Worm (Caenorhabditis elegans): Measurements from ENCODE around the gene mnm-2.

Gene mnm-2

DNA sequence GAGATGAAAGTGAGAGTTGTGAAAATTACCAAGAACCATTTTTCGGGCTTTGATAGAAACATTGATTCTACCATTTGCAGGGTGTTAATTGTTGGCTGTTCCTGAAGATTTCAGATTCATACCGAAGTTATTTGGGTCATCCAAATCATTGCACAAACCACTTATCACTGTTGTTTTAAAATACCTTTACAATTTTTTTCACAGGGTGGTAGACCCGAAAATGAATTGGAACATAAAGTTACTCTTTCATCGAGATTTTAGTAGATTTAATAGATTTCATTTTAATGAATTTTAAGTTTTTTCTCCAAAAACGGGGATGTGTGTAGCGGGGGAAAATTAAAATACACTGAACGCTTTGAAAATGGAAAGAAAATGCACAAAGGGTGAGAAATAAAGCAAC, 9.3 kb downstream of the mnm-2 start, which contains the start of gene C10A4.7:
TSS of gene C10A4.7 (minus strand) at position 101 of the 400 bp plus-strand sequence.
- TF ChIP-seq ztf-18 (tag; optimal IDR thresholded peaks at IDR 0.05): no peak
- no peak for TF ChIP-seq attf-6 (GFP tag; IDR thresholded peaks at IDR 0.05)
- TF ChIP-seq madf-3 (GFP tag; IDR thresholded peaks at IDR 0.05): no peak
- TF ChIP-seq egl-44 (GFP tag; IDR thresholded peaks at IDR 0.05): no peak
- TF ChIP-seq cebp-2 (GFP tag; IDR thresholded peaks at IDR 0.05): no peak
- no peak for TF ChIP-seq repo-1 (tag; optimal IDR thresholded peaks at IDR 0.05)
- TF ChIP-seq dox-1 (GFP tag; IDR thresholded peaks at IDR 0.05): no peak
- no peak for TF ChIP-seq mxl-1 (tag; optimal IDR thresholded peaks at IDR 0.05)
- TF ChIP-seq pbrm-1 (GFP tag; IDR thresholded peaks at IDR 0.05): no peak
- no peak for TF ChIP-seq ceh-58 (GFP tag; IDR thresholded peaks at IDR 0.05)
- no peak for TF ChIP-seq aptf-3 (GFP tag; IDR thresholded peaks at IDR 0.05)
- TF ChIP-seq B0336.3 (GFP tag; IDR thresholded peaks at IDR 0.05): no peak
- TF ChIP-seq ekl-4 (GFP tag; IDR thresholded peaks at IDR 0.05): no peak
- TF ChIP-seq nfya-2 (GFP tag; IDR thresholded peaks at IDR 0.05): no peak
- TF ChIP-seq xnd-1 (tag; optimal IDR thresholded peaks at IDR 0.05): no peak

DNA sequence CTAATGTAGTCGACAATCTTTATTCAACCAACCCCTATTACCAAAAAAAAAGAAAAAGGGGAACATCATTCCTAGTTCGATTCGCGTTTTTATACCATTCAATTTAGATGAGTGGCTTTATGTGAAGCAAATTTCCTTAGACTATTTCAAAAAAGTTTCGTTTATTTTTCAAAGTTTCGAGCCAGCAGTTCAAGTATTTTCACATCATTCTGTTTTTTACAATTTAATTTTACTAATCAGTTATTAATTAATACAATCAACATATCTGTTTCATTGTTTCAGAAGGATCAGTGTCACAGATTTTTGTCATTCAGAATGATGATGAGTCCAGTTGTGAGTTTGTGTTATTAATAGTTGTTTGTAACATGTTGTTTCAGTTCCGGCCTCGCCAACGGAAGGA, 14.8 kb downstream of the mnm-2 start, which contains the start of gene C10A4.2:
TSS of gene C10A4.2 (plus strand) at position 301 of the 400 bp plus-strand sequence.
- TF ChIP-seq F22D6.2 (tag; optimal IDR thresholded peaks at IDR 0.05) (no peak), die-1 (tag; optimal IDR thresholded peaks at IDR 0.05) (no peak), F23B12.7 (tag; optimal IDR thresholded peaks at IDR 0.05; ENCODE audit: insufficient read depth) (no peak), repo-1 (tag; optimal IDR thresholded peaks at IDR 0.05) (no peak), bed-1 (GFP tag; IDR thresholded peaks at IDR 0.05) (no peak), egl-18 (GFP tag; IDR thresholded peaks at IDR 0.05) (no peak), F57C9.4 (tag; optimal IDR thresholded peaks at IDR 0.05) (no peak), ZK185.1 (tag; optimal IDR thresholded peaks at IDR 0.05; ENCODE audit: poor library complexity, severe bottlenecking) (no peak), F37B4.10 (GFP tag; IDR thresholded peaks at IDR 0.05) (no peak), zfh-2 (GFP tag; conservative IDR thresholded peaks at IDR 0.05) (no peak), pbrm-1 (GFP tag; IDR thresholded peaks at IDR 0.05) (no peak), ceh-79 (tag; optimal IDR thresholded peaks at IDR 0.05) (no peak), F57A8.1 (GFP tag; optimal IDR thresholded peaks at IDR 0.05) (no peak), aptf-3 (GFP tag; IDR thresholded peaks at IDR 0.05) (no peak)

DNA sequence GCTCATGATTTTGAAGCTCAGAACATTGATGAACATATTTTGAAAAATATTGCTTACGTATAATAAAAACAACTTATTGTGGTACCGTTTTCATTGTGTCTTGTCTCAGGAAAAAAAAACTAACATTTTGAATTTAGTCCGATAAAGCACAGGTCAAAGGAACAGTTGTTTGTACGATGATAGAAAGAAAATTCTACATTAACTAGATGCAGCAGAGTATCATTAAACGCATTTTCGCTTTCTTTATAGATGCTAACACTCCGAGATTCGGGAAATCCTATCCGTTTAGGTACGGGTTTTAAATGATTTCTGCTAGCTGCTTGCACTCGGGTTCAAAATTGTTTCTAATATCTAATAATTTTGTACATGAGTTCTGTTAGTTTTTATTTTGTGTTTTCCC, 15.7 kb downstream of the mnm-2 start:
- TF ChIP-seq dpl-1 (GFP tag; optimal IDR thresholded peaks at IDR 0.05) (no peak), die-1 (tag; optimal IDR thresholded peaks at IDR 0.05) (no peak), snpc-1.3 (tag; optimal IDR thresholded peaks at IDR 0.05; ENCODE audit: insufficient read depth) (no peak), bed-1 (GFP tag; IDR thresholded peaks at IDR 0.05) (no peak), gei-17 (GFP tag; optimal IDR thresholded peaks at IDR 0.05) (no peak), zfh-2 (GFP tag; conservative IDR thresholded peaks at IDR 0.05) (no peak), nfyb-1 (GFP tag; IDR thresholded peaks at IDR 0.05) (no peak)

DNA sequence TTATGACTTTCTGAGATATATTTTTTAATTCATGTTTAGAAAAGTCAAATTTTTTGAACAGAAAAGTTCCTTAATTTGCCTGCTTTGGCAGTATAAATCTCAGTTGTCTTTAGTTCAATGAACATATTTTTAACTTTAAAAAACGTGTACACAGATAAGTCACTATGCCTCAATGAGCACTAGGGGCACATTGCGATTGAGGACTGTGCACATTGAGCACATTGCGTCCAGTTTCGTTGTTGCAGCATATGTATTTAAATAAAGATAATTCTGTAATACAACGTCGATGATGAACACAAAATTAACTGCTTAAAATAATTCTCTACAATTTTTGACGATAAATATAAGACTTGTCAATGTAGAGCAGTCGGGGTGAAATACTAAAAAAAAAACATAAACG, 17.0 kb downstream of the mnm-2 start:
- TF ChIP-seq gei-17 (GFP tag; optimal IDR thresholded peaks at IDR 0.05): no peak
- no peak for TF ChIP-seq B0019.2 (GFP tag; conservative IDR thresholded peaks at IDR 0.05)
- TF ChIP-seq madf-10 (tag; optimal IDR thresholded peaks at IDR 0.05): no peak
- TF ChIP-seq B0336.3 (GFP tag; IDR thresholded peaks at IDR 0.05): no peak

DNA sequence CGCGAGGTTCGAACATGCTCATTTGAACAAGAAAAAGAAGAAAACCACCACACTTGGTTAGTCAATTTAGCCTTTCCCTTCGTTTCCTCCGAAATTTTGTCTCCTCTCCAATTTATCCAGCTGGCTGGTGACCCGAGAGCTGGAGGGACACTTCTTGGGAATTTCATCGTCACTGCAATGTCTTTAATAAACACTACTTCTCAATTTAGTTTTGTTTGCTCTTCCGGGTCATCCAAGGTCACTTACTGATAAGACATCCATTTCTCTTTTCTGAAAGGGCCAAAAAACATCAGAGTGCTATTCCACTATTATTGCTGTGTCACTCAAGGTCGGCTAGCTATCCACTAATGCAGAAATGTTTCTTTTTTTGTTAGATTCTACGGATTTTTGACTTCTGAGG, 19.3 kb downstream of the mnm-2 start, which contains the start of gene C10A4.3:
TSS of gene C10A4.3 (plus strand) at position 301 of the 400 bp plus-strand sequence.
- TF ChIP-seq ZK185.1 (tag; optimal IDR thresholded peaks at IDR 0.05; ENCODE audit: poor library complexity, severe bottlenecking) (no peak), F57C9.4 (tag; optimal IDR thresholded peaks at IDR 0.05) (no peak)

Measured in whole organism, young adult.